Worm (Caenorhabditis elegans): ENCODE measurements around the gene oac-11.

DNA sequence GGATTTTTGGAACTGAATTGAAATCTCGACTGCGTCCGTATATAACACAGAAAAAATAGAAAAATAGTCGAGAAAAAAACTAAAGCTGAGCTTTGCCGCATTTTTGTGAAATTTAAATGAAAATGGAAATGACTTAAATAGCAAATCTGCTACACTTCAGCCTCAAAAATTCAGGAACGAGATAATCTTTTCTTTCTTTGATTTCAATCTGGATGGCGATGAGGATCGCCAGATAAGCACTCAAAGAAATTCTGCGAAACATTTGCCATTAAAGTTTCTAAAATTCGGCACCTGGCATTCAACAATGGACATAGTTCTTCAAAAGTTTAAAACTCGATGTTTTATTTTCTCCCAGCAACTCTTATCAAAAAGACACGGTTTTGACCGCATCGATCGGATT is 17.4 kb downstream of the oac-11 start, which contains the start of the genes C17A2.7 and C17A2.3:
- TF ChIP-seq flt-1 (GFP tag; IDR thresholded peaks at IDR 0.05): no peak
- no peak for TF ChIP-seq tbx-11 (GFP tag; IDR thresholded peaks at IDR 0.05)
- no peak for TF ChIP-seq ceh-13 (GFP tag; optimal IDR thresholded peaks at IDR 0.05)
- no peak for TF ChIP-seq pes-1 (GFP tag; IDR thresholded peaks at IDR 0.05)
